Fruit fly (Drosophila melanogaster) whole organism, embryonic: ENCODE measurements around the gene PIG-B.

ENCODE experiments used
- ATbp ChIP-seq: fragments of 200-800 bp; sonication (Bioruptor generic); optimal IDR thresholded peaks from 2 replicates; lab custom pipeline; 2017; ENCODE audit warnings: missing biosample characterization, mild to moderate bottlenecking, missing genetic modification characterization, missing genetic modification reagents
- Ada2b ChIP-seq: fragments of 200-800 bp; sonication (Bioruptor generic); IDR thresholded peaks from 2 replicates; pipeline ENCODE4 v1.3.6; 2022; ENCODE audit warnings: missing biosample characterization, missing genetic modification characterization
- Bdp1 ChIP-seq: fragments of 200-800 bp; sonication (Bioruptor generic); optimal IDR thresholded peaks from 3 replicates; lab custom pipeline; 2016; ENCODE audit warnings: missing biosample characterization, missing genetic modification characterization
- Bteb2 ChIP-seq: fragments of 200-800 bp; sonication (Bioruptor generic); optimal IDR thresholded peaks from 2 replicates; lab custom pipeline; 2016; ENCODE audit warnings: missing biosample characterization, missing genetic modification characterization
- CG10267 ChIP-seq: fragments of 200-800 bp; sonication (Bioruptor generic); optimal IDR thresholded peaks from 2 replicates; lab custom pipeline; 2018; ENCODE audit warnings: missing biosample characterization, mild to moderate bottlenecking, missing genetic modification characterization, moderate library complexity
- CG13287 ChIP-seq: fragments of 200-800 bp; sonication (Bioruptor generic); IDR thresholded peaks from 2 replicates; pipeline ENCODE4 v1.3.6; 2022; ENCODE audit warnings: missing biosample characterization, missing genetic modification characterization; ENCODE audit not compliant: partially characterized antibody
- CG14710 ChIP-seq: fragments of 200-800 bp; sonication (Bioruptor generic); optimal IDR thresholded peaks from 3 replicates; lab custom pipeline; 2019; ENCODE audit warnings: missing biosample characterization, mild to moderate bottlenecking, missing genetic modification characterization, moderate library complexity
- CG16779 ChIP-seq: fragments of 200-800 bp; sonication (Bioruptor generic); IDR thresholded peaks from 2 replicates; pipeline ENCODE4 v1.3.6; 2022; ENCODE audit warnings: missing biosample characterization, missing genetic modification characterization
- CG17912 ChIP-seq: fragments of 200-800 bp; sonication (Bioruptor generic); optimal IDR thresholded peaks from 2 replicates; lab custom pipeline; 2018; ENCODE audit warnings: missing biosample characterization, mild to moderate bottlenecking, missing genetic modification characterization
- CG18476 ChIP-seq: fragments of 200-800 bp; sonication (Bioruptor generic); optimal IDR thresholded peaks from 2 replicates; lab custom pipeline; 2016; ENCODE audit warnings: missing biosample characterization, mild to moderate bottlenecking, missing genetic modification characterization
- CG2712 ChIP-seq: fragments of 200-800 bp; optimal IDR thresholded peaks from 3 replicates; lab custom pipeline; 2019; ENCODE audit warnings: missing biosample characterization, mild to moderate bottlenecking, missing genetic modification characterization, moderate library complexity
- CG32767 ChIP-seq: fragments of 200-800 bp; sonication (Bioruptor generic); IDR thresholded peaks from 2 replicates; pipeline ENCODE4 v1.3.6; 2022; ENCODE audit warnings: missing biosample characterization, missing genetic modification characterization
- CG32772 ChIP-seq: fragments of 200-800 bp; sonication (Bioruptor generic); IDR thresholded peaks from 2 replicates; pipeline ENCODE4 v1.3.6; 2022; ENCODE audit warnings: missing biosample characterization, missing genetic modification characterization
- CG4820 ChIP-seq: fragments of 200-800 bp; sonication (Bioruptor generic); optimal IDR thresholded peaks from 3 replicates; lab custom pipeline; 2016; ENCODE audit warnings: missing biosample characterization, missing genetic modification characterization
- CG5180 ChIP-seq: fragments of 200-800 bp; sonication (Bioruptor generic); optimal IDR thresholded peaks from 3 replicates; lab custom pipeline; 2017; ENCODE audit warnings: missing biosample characterization, missing genetic modification characterization, mild to moderate bottlenecking, moderate library complexity, missing genetic modification reagents
- CG7372 ChIP-seq: fragments of 200-800 bp; sonication (Bioruptor generic); IDR thresholded peaks from 2 replicates; pipeline ENCODE4 v1.3.6; 2022; ENCODE audit warnings: missing biosample characterization, missing genetic modification characterization
- CG8944 ChIP-seq: fragments of 200-800 bp; sonication (Bioruptor generic); optimal IDR thresholded peaks from 3 replicates; lab custom pipeline; 2016; ENCODE audit warnings: missing biosample characterization, missing genetic modification characterization
- CTCF ChIP-seq: fragments of 200-800 bp; sonication (Bioruptor generic); optimal IDR thresholded peaks from 2 replicates; lab custom pipeline; 2017; ENCODE audit warnings: missing biosample characterization, mild to moderate bottlenecking, missing genetic modification characterization, moderate library complexity
- D ChIP-seq, 2 experiments: fragments of 200-800 bp in 1 of 2; fragments of >200 bp in 1 of 2; sonication (Bioruptor generic) in 1 of 2; optimal IDR thresholded peaks; 2 replicates in 1 of 2; 3 replicates in 1 of 2; lab custom pipeline; 2017; ENCODE audit warnings: mild to moderate bottlenecking in 1 of 2, missing biosample characterization in 1 of 2, missing genetic modification characterization in 1 of 2, missing genetic modification reagents in 1 of 2
- D19B ChIP-seq: fragments of 200-800 bp; sonication (Bioruptor generic); optimal IDR thresholded peaks from 2 replicates; lab custom pipeline; 2017; ENCODE audit warnings: missing biosample characterization, mild to moderate bottlenecking, missing genetic modification characterization
- Dad ChIP-seq: fragments of 200-800 bp; sonication (Bioruptor generic); optimal IDR thresholded peaks from 3 replicates; lab custom pipeline; 2016; ENCODE audit warnings: missing biosample characterization, missing genetic modification characterization
- Deaf1 ChIP-seq: fragments of 200-800 bp; optimal IDR thresholded peaks from 3 replicates; lab custom pipeline; 2019; ENCODE audit warnings: missing biosample characterization, mild to moderate bottlenecking, missing genetic modification characterization, moderate library complexity
- Fer1 ChIP-seq: fragments of 200-800 bp; sonication (Bioruptor generic); optimal IDR thresholded peaks from 2 replicates; lab custom pipeline; 2017; ENCODE audit warnings: missing biosample characterization, mild to moderate bottlenecking, missing genetic modification characterization
- Fer3 ChIP-seq: fragments of 200-800 bp; sonication (Bioruptor generic); optimal IDR thresholded peaks from 2 replicates; lab custom pipeline; 2018; ENCODE audit warnings: missing biosample characterization, mild to moderate bottlenecking, missing genetic modification characterization, moderate library complexity
- Hey ChIP-seq: fragments of 200-800 bp; sonication (Bioruptor generic); optimal IDR thresholded peaks from 3 replicates; lab custom pipeline; 2018; ENCODE audit warnings: missing biosample characterization, mild to moderate bottlenecking, missing genetic modification characterization
- HmgD ChIP-seq: fragments of 200-800 bp; sonication (Bioruptor generic); optimal IDR thresholded peaks from 3 replicates; lab custom pipeline; 2016; ENCODE audit warnings: missing biosample characterization, missing genetic modification characterization
- Hr78 ChIP-seq, 2 experiments: fragments of 200-800 bp in 1 of 2; fragments of >200 bp in 1 of 2; sonication (Bioruptor generic) in 1 of 2; optimal IDR thresholded peaks; 2 replicates each; lab custom pipeline; 2017 to 2019; ENCODE audit warnings: missing biosample characterization in 2 of 2, missing genetic modification characterization in 2 of 2, mild to moderate bottlenecking in 1 of 2, moderate library complexity in 1 of 2
- Nf-YB ChIP-seq: fragments of 200-800 bp; sonication (Bioruptor generic); optimal IDR thresholded peaks from 3 replicates; lab custom pipeline; 2019; ENCODE audit warnings: missing biosample characterization, mild to moderate bottlenecking, missing genetic modification characterization, moderate library complexity
- Nf-YC ChIP-seq: fragments of 200-800 bp; optimal IDR thresholded peaks from 3 replicates; lab custom pipeline; 2019; ENCODE audit warnings: missing biosample characterization, mild to moderate bottlenecking, missing genetic modification characterization, moderate library complexity
- Six4 ChIP-seq: fragments of 200-800 bp; sonication (Bioruptor generic); optimal IDR thresholded peaks from 2 replicates; lab custom pipeline; 2016; ENCODE audit warnings: missing biosample characterization, missing genetic modification characterization
- Sox102F ChIP-seq: fragments of 200-800 bp; sonication (Bioruptor generic); optimal IDR thresholded peaks from 2 replicates; lab custom pipeline; 2018; ENCODE audit warnings: missing biosample characterization, mild to moderate bottlenecking, missing genetic modification characterization, moderate library complexity
- caup ChIP-seq: fragments of 200-800 bp; sonication (Bioruptor generic); optimal IDR thresholded peaks from 3 replicates; lab custom pipeline; 2017; ENCODE audit warnings: missing biosample characterization, mild to moderate bottlenecking, missing genetic modification characterization, moderate library complexity; ENCODE audit not compliant: severe bottlenecking
- chif ChIP-seq, 2 experiments: fragments of 200-800 bp; sonication (Bioruptor generic); optimal IDR thresholded peaks; 3 replicates each; lab custom pipeline; 2016; ENCODE audit warnings: missing biosample characterization in 2 of 2, missing genetic modification characterization in 2 of 2
- chinmo ChIP-seq: fragments of 200-800 bp; sonication (Bioruptor generic); IDR thresholded peaks from 4 replicates; pipeline ENCODE4 v1.3.6; 2022; ENCODE audit warnings: missing biosample characterization, missing genetic modification characterization; ENCODE audit not compliant: partially characterized antibody
- dysf ChIP-seq: fragments of 200-800 bp; sonication (Bioruptor generic); IDR thresholded peaks from 3 replicates; pipeline ENCODE4 v1.3.6; 2022; ENCODE audit warnings: missing biosample characterization, missing genetic modification characterization
- gro ChIP-seq: fragments of 200-800 bp; sonication (Bioruptor generic); optimal IDR thresholded peaks from 2 replicates; lab custom pipeline; 2016; ENCODE audit warnings: missing biosample characterization, missing genetic modification characterization
- gsb ChIP-seq: fragments of 200-800 bp; sonication (Bioruptor generic); IDR thresholded peaks from 2 replicates; pipeline ENCODE4 v1.3.6; 2022; ENCODE audit warnings: missing biosample characterization, missing genetic modification characterization
- hkb ChIP-seq, 2 experiments: fragments of 200-800 bp in 1 of 2; fragments of >200 bp in 1 of 2; sonication (Bioruptor generic) in 1 of 2; IDR thresholded peaks in 1 of 2; optimal IDR thresholded peaks in 1 of 2; 2 replicates each; pipeline versions ENCODE4 v1.3.6 to Lab custom; 2017 to 2022; ENCODE audit warnings: missing biosample characterization in 1 of 2, missing genetic modification characterization in 1 of 2
- jumu ChIP-seq: fragments of 200-800 bp; sonication (Bioruptor generic); optimal IDR thresholded peaks from 3 replicates; lab custom pipeline; 2016; ENCODE audit warnings: missing biosample characterization, missing genetic modification characterization
- otp ChIP-seq: fragments of 200-800 bp; sonication (Bioruptor generic); IDR thresholded peaks from 3 replicates; pipeline ENCODE4, ENCODE4 v1.3.6; 2022; ENCODE audit warnings: missing biosample characterization, missing genetic modification characterization
- phol ChIP-seq: fragments of 200-800 bp; sonication (Bioruptor generic); optimal IDR thresholded peaks from 3 replicates; lab custom pipeline; 2018; ENCODE audit warnings: missing biosample characterization, mild to moderate bottlenecking, missing genetic modification characterization, moderate library complexity
- prd ChIP-seq, 3 experiments: fragments of >200 bp in 2 of 3; fragments of 200-800 bp in 1 of 3; sonication (Bioruptor generic) in 1 of 3; optimal IDR thresholded peaks in 2 of 3; IDR thresholded peaks in 1 of 3; 2 replicates in 2 of 3; 3 replicates in 1 of 3; pipeline versions ENCODE4 v1.3.6 to Lab custom; 2017 to 2022; ENCODE audit warnings: missing biosample characterization in 1 of 3, missing genetic modification characterization in 1 of 3
- ro ChIP-seq: fragments of 200-800 bp; sonication (Bioruptor generic); IDR thresholded peaks from 2 replicates; pipeline ENCODE4 v1.3.6; 2022; ENCODE audit warnings: missing biosample characterization, missing genetic modification characterization
- tap ChIP-seq: fragments of 200-800 bp; optimal IDR thresholded peaks from 3 replicates; lab custom pipeline; 2019; ENCODE audit warnings: missing biosample characterization, mild to moderate bottlenecking, missing genetic modification characterization, moderate library complexity
- tx ChIP-seq: fragments of 200-800 bp; sonication (Bioruptor generic); optimal IDR thresholded peaks from 2 replicates; lab custom pipeline; 2016; ENCODE audit warnings: missing biosample characterization, missing genetic modification characterization
- vfl ChIP-seq: fragments of 200-800 bp; sonication (Bioruptor generic); optimal IDR thresholded peaks from 2 replicates; lab custom pipeline; 2016; ENCODE audit warnings: missing biosample characterization, missing genetic modification characterization
- vnd ChIP-seq: fragments of 200-800 bp; sonication (Bioruptor generic); IDR thresholded peaks from 3 replicates; pipeline ENCODE4 v1.3.6; 2022; ENCODE audit warnings: missing biosample characterization, missing genetic modification characterization; ENCODE audit not compliant: partially characterized antibody
- z ChIP-seq: fragments of 200-800 bp; sonication (Bioruptor generic); IDR thresholded peaks from 3 replicates; pipeline ENCODE4 v1.3.6; 2022; ENCODE audit warnings: missing biosample characterization, missing genetic modification characterization
- zf30C ChIP-seq: fragments of 200-800 bp; sonication (Bioruptor generic); optimal IDR thresholded peaks from 3 replicates; lab custom pipeline; 2018; ENCODE audit warnings: missing biosample characterization, mild to moderate bottlenecking, missing genetic modification characterization

Gene PIG-B

dm6 chr3L:3787595-3788151 is 23.4 kb upstream of the PIG-B start (continued):
- 0 out of 2 replicates have a peak, but pooled peaks have one; percentile 22 for TF ChIP-seq CG32772 (GFP tag; lab: Robert Waterston, UW)
- TF ChIP-seq Nf-YC (tag; lab: Kevin White, UChicago): peak; percentile 22
- no peak for TF ChIP-seq chif (GFP tag; optimal IDR thresholded peaks at IDR 0.05; lab: Kevin White, UChicago)
- TF ChIP-seq Fer3: no peak
- no peak for TF ChIP-seq ro
- TF ChIP-seq Nf-YB (GFP tag; lab: Kevin White, UChicago): peak; percentile 22
- no peak for TF ChIP-seq Bteb2 (GFP tag; lab: Kevin White, UChicago)
- TF ChIP-seq hkb (optimal IDR thresholded peaks at IDR 0.05; lab: Kevin White, UChicago): no peak
- TF ChIP-seq hkb (GFP tag; IDR thresholded peaks at IDR 0.05; lab: Robert Waterston, UW): peak; percentile 56
- TF ChIP-seq CTCF: no peak
- no peak for TF ChIP-seq CG16779 (GFP tag; lab: Robert Waterston, UW)
- TF ChIP-seq ATbp (GFP tag; lab: Kevin White, UChicago): peak; percentile 8
- no peak for TF ChIP-seq otp (GFP tag; lab: Robert Waterston, UW)
- TF ChIP-seq Deaf1 (tag; lab: Kevin White, UChicago): no peak
- TF ChIP-seq Ada2b (GFP tag; lab: Robert Waterston, UW): no peak
- TF ChIP-seq prd (optimal IDR thresholded peaks at IDR 0.05; lab: Kevin White, UChicago): no peak
- TF ChIP-seq prd (GFP tag; IDR thresholded peaks at IDR 0.05; lab: Robert Waterston, UW): 0 out of 3 replicates have a peak, but pooled peaks have one; percentile 6
- peak; percentile 54 for TF ChIP-seq Fer1
- TF ChIP-seq Sox102F (GFP tag; lab: Kevin White, UChicago): no peak
- no peak for TF ChIP-seq Dad (GFP tag; lab: Kevin White, UChicago)
- TF ChIP-seq zf30C (GFP tag; lab: Kevin White, UChicago): peak; percentile 37
- TF ChIP-seq tx (GFP tag; lab: Kevin White, UChicago): no peak
- no peak for TF ChIP-seq CG5180
- TF ChIP-seq Hr78 (GFP tag; optimal IDR thresholded peaks at IDR 0.05; lab: Kevin White, UChicago): no peak
- TF ChIP-seq CG7372: no peak
- no peak for TF ChIP-seq CG18476 (GFP tag; lab: Kevin White, UChicago)
- peak; percentile 44; the same call in 1 of the 3 replicates for TF ChIP-seq z (GFP tag; lab: Robert Waterston, UW)
- TF ChIP-seq jumu (GFP tag; lab: Kevin White, UChicago): no peak
- peak; percentile 67 for TF ChIP-seq CG17912 (GFP tag; lab: Kevin White, UChicago)
- peak; percentile 48 for TF ChIP-seq CG13287 (GFP tag; lab: Robert Waterston, UW)
- TF ChIP-seq CG14710 (tag; lab: Kevin White, UChicago): peak; percentile 21
- no peak for TF ChIP-seq CG8944 (GFP tag; lab: Kevin White, UChicago)
- TF ChIP-seq HmgD (GFP tag; lab: Kevin White, UChicago): peak; percentile 15
- TF ChIP-seq CG4820 (GFP tag; lab: Kevin White, UChicago): no peak
- TF ChIP-seq CG10267 (tag; lab: Kevin White, UChicago): peak; percentile 41
- no peak for TF ChIP-seq phol (tag; lab: Kevin White, UChicago)
- peak; percentile 32 for TF ChIP-seq CG2712 (tag; lab: Kevin White, UChicago)
- no peak for TF ChIP-seq Hey
- peak; percentile 0 for TF ChIP-seq Bdp1
- peak; percentile 11 for TF ChIP-seq gro (GFP tag; lab: Kevin White, UChicago)
- no peak for TF ChIP-seq vfl (GFP tag; lab: Kevin White, UChicago)
- TF ChIP-seq dysf (GFP tag; lab: Robert Waterston, UW): no peak
- TF ChIP-seq Six4: no peak
- TF ChIP-seq D19B (GFP tag; lab: Kevin White, UChicago): no peak
- peak; percentile 52; the same call in 1 of the 4 replicates for TF ChIP-seq chinmo (GFP tag; lab: Robert Waterston, UW)
- TF ChIP-seq vnd: no peak
- peak; percentile 8 for TF ChIP-seq tap
- peak; percentile 54 for TF ChIP-seq caup (GFP tag; lab: Kevin White, UChicago)
- TF ChIP-seq D (optimal IDR thresholded peaks at IDR 0.05; lab: Kevin White, UChicago): no peak
- TF ChIP-seq D (GFP tag; optimal IDR thresholded peaks at IDR 0.05; lab: Kevin White, UChicago): no peak
- no peak for TF ChIP-seq gsb (GFP tag; lab: Robert Waterston, UW)
- no peak for TF ChIP-seq CG32767
